Worm (Caenorhabditis elegans) whole organism, early embryonic: Measurements from ENCODE around the gene coel-1.

Source experiments
- aly-1 ChIP-seq: sonication (generic microtip); optimal IDR thresholded peaks from 2 replicates; lab custom pipeline; 2016; ENCODE audit warnings: missing genetic modification characterization, missing compliant biosample characterization
- ama-1 ChIP-seq: fragments of 150-350 bp; optimal IDR thresholded peaks from 2 replicates; lab custom pipeline; 2014
- ceh-13 ChIP-seq: fragments of 200-800 bp; sonication (Bioruptor generic); optimal IDR thresholded peaks from 2 replicates; lab custom pipeline; 2018; ENCODE audit warnings: mild to moderate bottlenecking, missing genetic modification characterization, missing compliant biosample characterization
- ceh-36 ChIP-seq: sonication (generic microtip); optimal IDR thresholded peaks from 2 replicates; lab custom pipeline; 2016; ENCODE audit warnings: missing genetic modification characterization, inconsistent platforms, missing compliant biosample characterization
- ets-7 ChIP-seq: sonication (generic microtip); optimal IDR thresholded peaks from 2 replicates; lab custom pipeline; 2016; ENCODE audit warnings: missing genotype, missing genetic modification characterization, missing compliant biosample characterization
- hmbx-1 ChIP-seq: sonication (generic microtip); optimal IDR thresholded peaks from 2 replicates; lab custom pipeline; 2016; ENCODE audit warnings: mild to moderate bottlenecking, missing genetic modification characterization, missing compliant biosample characterization
- scrt-1 ChIP-seq: fragments of 200-800 bp; sonication (Bioruptor generic); IDR thresholded peaks from 2 replicates; pipeline ENCODE4 v1.3.6; 2022; ENCODE audit warnings: missing genetic modification characterization, missing compliant biosample characterization
- tbx-11 ChIP-seq: fragments of 200-800 bp; sonication (Bioruptor generic); IDR thresholded peaks from 2 replicates; pipeline ENCODE4 v1.3.6; 2022; ENCODE audit warnings: missing genetic modification characterization, missing compliant biosample characterization
- tbx-37 ChIP-seq: fragments of 200-800 bp; sonication (Bioruptor generic); conservative IDR thresholded peaks from 2 replicates; pipeline ENCODE4 v1.3.6; 2022; ENCODE audit warnings: missing genetic modification reagents, missing genetic modification characterization, missing compliant biosample characterization

DNA sequence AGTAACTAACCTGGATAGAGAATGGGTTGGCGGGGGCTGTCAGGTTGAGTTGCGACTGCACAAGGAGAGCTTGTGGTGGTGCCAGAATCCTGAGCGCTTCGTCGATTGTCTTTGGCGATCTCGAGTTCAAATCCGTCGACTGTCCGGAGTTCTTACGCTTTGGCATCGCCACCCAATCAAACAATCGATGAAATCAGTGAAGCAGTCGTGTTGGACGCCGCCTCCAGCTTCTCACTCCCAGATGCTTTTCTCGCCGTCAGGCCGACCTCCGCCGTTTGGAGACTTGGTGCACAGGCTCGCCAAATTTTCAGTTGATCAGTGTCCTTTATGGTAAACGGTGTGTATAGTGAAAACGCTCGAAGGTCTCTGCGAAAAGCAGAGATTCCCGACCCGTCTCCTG is 48.6 kb upstream of the coel-1 start, which contains the start of the genes F20B6.10 and hpk-1:
- no peak for TF ChIP-seq tbx-11
- no peak for TF ChIP-seq tbx-37 (GFP tag; lab: Robert Waterston, UW)
- TF ChIP-seq ceh-36 (tag; lab: Kevin White, UChicago): no peak
- TF ChIP-seq scrt-1: no peak
- no peak for TF ChIP-seq ama-1 (lab: Kevin White, UChicago)
- TF ChIP-seq hmbx-1 (tag; lab: Kevin White, UChicago): no peak
- no peak for TF ChIP-seq ceh-13 (GFP tag; lab: Kevin White, UChicago)
- TF ChIP-seq aly-1 (tag; lab: Kevin White, UChicago): no peak
- TF ChIP-seq ets-7 (tag; lab: Kevin White, UChicago): no peak
